Fruit fly (Drosophila melanogaster) whole organism, pupa: ENCODE data around the gene CG9135.

Experiments
- CG10348 ChIP-seq: fragments of 200-800 bp; sonication (Bioruptor generic); IDR thresholded peaks from 2 replicates; pipeline ENCODE4 v1.3.6; 2022; ENCODE audit warnings: missing biosample characterization, missing genetic modification characterization
- CG17806 ChIP-seq: fragments of 200-800 bp; sonication (Bioruptor generic); optimal IDR thresholded peaks from 2 replicates; lab custom pipeline; 2018; ENCODE audit warnings: missing biosample characterization, mild to moderate bottlenecking, missing genetic modification characterization, moderate library complexity
- CG4496 ChIP-seq: fragments of 200-800 bp; sonication (Bioruptor generic); IDR thresholded peaks from 3 replicates; pipeline ENCODE4 v1.3.6; 2022; ENCODE audit warnings: missing biosample characterization, missing genetic modification characterization
- EcR ChIP-seq: fragments of 200-800 bp; sonication (Bioruptor generic); optimal IDR thresholded peaks from 3 replicates; lab custom pipeline; 2019; ENCODE audit warnings: missing biosample characterization, missing genetic modification characterization, mild to moderate bottlenecking, moderate library complexity, missing genetic modification reagents
- Ets98B ChIP-seq: fragments of 200-800 bp; sonication (Bioruptor generic); IDR thresholded peaks from 2 replicates; pipeline ENCODE4 v1.3.6; 2022; ENCODE audit warnings: missing biosample characterization, missing genetic modification characterization
- Pif1A ChIP-seq: fragments of 200-800 bp; sonication (Bioruptor generic); optimal IDR thresholded peaks from 3 replicates; lab custom pipeline; 2016; ENCODE audit warnings: missing biosample characterization, missing genetic modification characterization
- Pif1B ChIP-seq: fragments of 200-800 bp; sonication (Bioruptor generic); optimal IDR thresholded peaks from 3 replicates; lab custom pipeline; 2016; ENCODE audit warnings: missing biosample characterization, missing genetic modification characterization
- Snoo ChIP-seq: fragments of 200-800 bp; sonication (Bioruptor generic); optimal IDR thresholded peaks from 3 replicates; lab custom pipeline; 2017; ENCODE audit warnings: missing biosample characterization, mild to moderate bottlenecking, missing genetic modification characterization, inconsistent platforms
- fd96Ca ChIP-seq: fragments of 200-800 bp; sonication (Bioruptor generic); IDR thresholded peaks from 3 replicates; pipeline ENCODE4 v1.3.6; 2022; ENCODE audit warnings: missing biosample characterization, missing genetic modification characterization
- gl ChIP-seq: fragments of 200-800 bp; sonication (Bioruptor generic); optimal IDR thresholded peaks from 2 replicates; lab custom pipeline; 2018; ENCODE audit warnings: missing biosample characterization, mild to moderate bottlenecking, missing genetic modification characterization
- rn ChIP-seq: fragments of 200-800 bp; sonication (Bioruptor generic); IDR thresholded peaks from 2 replicates; pipeline ENCODE4 v1.3.6; 2022; ENCODE audit warnings: missing biosample characterization, missing genetic modification characterization

DNA sequence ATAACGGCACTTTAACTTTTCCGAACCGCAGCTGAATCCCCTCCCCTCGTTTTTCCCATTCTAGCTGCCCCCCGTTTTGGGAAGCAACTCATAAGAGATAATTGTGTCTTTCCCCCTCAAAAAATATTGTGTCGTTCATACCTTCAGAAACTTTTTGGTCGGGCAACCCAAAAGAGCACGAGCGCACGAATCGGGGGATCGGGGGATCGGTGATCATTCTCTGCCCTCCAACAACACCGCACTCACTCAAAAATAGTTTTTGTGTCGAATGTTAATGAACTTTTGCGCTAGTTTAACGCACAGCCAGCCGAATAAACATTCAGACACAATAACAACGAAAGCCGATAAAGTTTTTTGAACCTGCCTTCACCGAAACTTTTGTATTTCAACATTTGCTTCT lies 39.8 kb downstream of the CG9135 start:
- TF ChIP-seq Pif1B (no peak), fd96Ca (GFP tag; lab: Robert Waterston, UW) (no peak), gl (tag; lab: Kevin White, UChicago) (no peak), CG4496 (no peak), EcR (GFP tag; lab: Kevin White, UChicago) (no peak), rn (no peak), CG17806 (tag; lab: Kevin White, UChicago) (no peak), CG10348 (GFP tag; lab: Robert Waterston, UW) (no peak), Pif1A (GFP tag; lab: Kevin White, UChicago) (no peak), Ets98B (GFP tag; lab: Robert Waterston, UW) (no peak), Snoo (tag; lab: Kevin White, UChicago) (no peak)
